Fruit fly (Drosophila melanogaster): Measurements from ENCODE around the gene CG14270.

dm6 chrX:3440506-3440905 is 44.7 kb downstream of the CG14270 start:
- no peak for TF ChIP-seq CG8159 (tag; optimal IDR thresholded peaks at IDR 0.05)
- TF ChIP-seq CG14655 (GFP tag; optimal IDR thresholded peaks at IDR 0.05) = no peak
- 0 out of 3 replicates have a peak, but pooled peaks have one; percentile 30 for TF ChIP-seq CG4496 (GFP tag; IDR thresholded peaks at IDR 0.05)
- TF ChIP-seq CG12605 (GFP tag; IDR thresholded peaks at IDR 0.05) = no peak
- no peak for TF ChIP-seq gl (tag; optimal IDR thresholded peaks at IDR 0.05)
- TF ChIP-seq CG17806 (tag; optimal IDR thresholded peaks at IDR 0.05) = no peak
- TF ChIP-seq Pif1B (GFP tag; optimal IDR thresholded peaks at IDR 0.05) = no peak
- no peak for TF ChIP-seq CG8301 (tag; optimal IDR thresholded peaks at IDR 0.05)
- TF ChIP-seq CG13204 (GFP tag; optimal IDR thresholded peaks at IDR 0.05) = no peak
